Fruit fly (Drosophila melanogaster) whole organism, embryonic: ENCODE data around the gene LIMK1.

Experiments
- ATbp ChIP-seq: fragments of 200-800 bp; sonication (Bioruptor generic); optimal IDR thresholded peaks from 2 replicates; lab custom pipeline; 2017; ENCODE audit warnings: missing biosample characterization, mild to moderate bottlenecking, missing genetic modification characterization, missing genetic modification reagents
- Bdp1 ChIP-seq: fragments of 200-800 bp; sonication (Bioruptor generic); optimal IDR thresholded peaks from 3 replicates; lab custom pipeline; 2016; ENCODE audit warnings: missing biosample characterization, missing genetic modification characterization
- Bgb ChIP-seq: fragments of 200-800 bp; sonication (Bioruptor generic); IDR thresholded peaks from 2 replicates; pipeline ENCODE4 v1.3.6; 2022; ENCODE audit warnings: missing biosample characterization, missing genetic modification characterization; ENCODE audit not compliant: partially characterized antibody
- CG10267 ChIP-seq: fragments of 200-800 bp; sonication (Bioruptor generic); optimal IDR thresholded peaks from 2 replicates; lab custom pipeline; 2018; ENCODE audit warnings: missing biosample characterization, mild to moderate bottlenecking, missing genetic modification characterization, moderate library complexity
- CG11247 ChIP-seq: fragments of 200-800 bp; sonication (Bioruptor generic); IDR thresholded peaks from 2 replicates; pipeline ENCODE4 v1.3.6; 2022; ENCODE audit warnings: missing biosample characterization, missing genetic modification characterization
- CG12219 ChIP-seq: fragments of 200-800 bp; sonication (Bioruptor generic); optimal IDR thresholded peaks from 3 replicates; lab custom pipeline; 2018; ENCODE audit warnings: missing biosample characterization, mild to moderate bottlenecking, missing genetic modification characterization
- CG12299 ChIP-seq: fragments of 200-800 bp; sonication (Bioruptor generic); optimal IDR thresholded peaks from 2 replicates; lab custom pipeline; 2018; ENCODE audit warnings: missing biosample characterization, mild to moderate bottlenecking, missing genetic modification characterization
- CG12391 ChIP-seq: fragments of 200-800 bp; sonication (Bioruptor generic); optimal IDR thresholded peaks from 3 replicates; lab custom pipeline; 2018; ENCODE audit warnings: missing biosample characterization, mild to moderate bottlenecking, missing genetic modification characterization, moderate library complexity
- CG12744 ChIP-seq: fragments of 200-800 bp; sonication (Bioruptor generic); optimal IDR thresholded peaks from 2 replicates; lab custom pipeline; 2016; ENCODE audit warnings: missing biosample characterization, missing genetic modification characterization
- CG15479 ChIP-seq: fragments of 200-800 bp; sonication (Bioruptor generic); optimal IDR thresholded peaks from 3 replicates; lab custom pipeline; 2019; ENCODE audit warnings: missing biosample characterization, mild to moderate bottlenecking, missing genetic modification characterization, moderate library complexity
- CG30020 ChIP-seq: fragments of 200-800 bp; optimal IDR thresholded peaks from 2 replicates; lab custom pipeline; 2019; ENCODE audit warnings: missing biosample characterization, mild to moderate bottlenecking, missing genetic modification characterization, moderate library complexity
- CG4328 ChIP-seq: fragments of 200-800 bp; sonication (Bioruptor generic); optimal IDR thresholded peaks from 3 replicates; lab custom pipeline; 2017; ENCODE audit warnings: missing biosample characterization, missing genetic modification reagents, missing genetic modification characterization
- CG6791 ChIP-seq: fragments of 200-800 bp; sonication (Bioruptor generic); IDR thresholded peaks from 3 replicates; pipeline ENCODE4 v1.3.6; 2022; ENCODE audit warnings: missing biosample characterization, missing genetic modification characterization; ENCODE audit not compliant: partially characterized antibody
- CG7987 ChIP-seq: fragments of 200-800 bp; sonication (Bioruptor generic); optimal IDR thresholded peaks from 2 replicates; lab custom pipeline; 2018; ENCODE audit warnings: missing biosample characterization, mild to moderate bottlenecking, missing genetic modification characterization, moderate library complexity
- CG8924 ChIP-seq: fragments of 200-800 bp; optimal IDR thresholded peaks from 3 replicates; lab custom pipeline; 2019; ENCODE audit warnings: missing biosample characterization, mild to moderate bottlenecking, missing genetic modification characterization, moderate library complexity
- CG9797 ChIP-seq: fragments of 200-800 bp; sonication (Bioruptor generic); optimal IDR thresholded peaks from 3 replicates; lab custom pipeline; 2018; ENCODE audit warnings: missing biosample characterization, mild to moderate bottlenecking, missing genetic modification characterization
- D19A ChIP-seq: fragments of 200-800 bp; optimal IDR thresholded peaks from 3 replicates; lab custom pipeline; 2019; ENCODE audit warnings: missing biosample characterization, mild to moderate bottlenecking, missing genetic modification characterization, moderate library complexity
- E2f1 ChIP-seq: fragments of 200-800 bp; sonication (Bioruptor generic); IDR thresholded peaks from 2 replicates; pipeline ENCODE4 v1.3.6; 2022; ENCODE audit warnings: missing biosample characterization, missing genetic modification characterization
- Neu2 ChIP-seq: fragments of 200-800 bp; sonication (Bioruptor generic); optimal IDR thresholded peaks from 3 replicates; lab custom pipeline; 2016; ENCODE audit warnings: missing biosample characterization, missing genetic modification characterization, borderline replicate concordance
- Nf-YA ChIP-seq: fragments of 200-800 bp; sonication (Bioruptor generic); IDR thresholded peaks from 2 replicates; pipeline ENCODE4 v1.3.6; 2022; ENCODE audit warnings: missing biosample characterization, missing genetic modification characterization
- Nf-YB ChIP-seq: fragments of 200-800 bp; sonication (Bioruptor generic); optimal IDR thresholded peaks from 3 replicates; lab custom pipeline; 2019; ENCODE audit warnings: missing biosample characterization, mild to moderate bottlenecking, missing genetic modification characterization, moderate library complexity
- Oli ChIP-seq: fragments of 200-800 bp; sonication (Bioruptor generic); optimal IDR thresholded peaks from 2 replicates; lab custom pipeline; 2018; ENCODE audit warnings: missing biosample characterization, mild to moderate bottlenecking, missing genetic modification characterization, moderate library complexity
- Poxn ChIP-seq: fragments of 200-800 bp; sonication (Bioruptor generic); IDR thresholded peaks from 2 replicates; pipeline ENCODE4 v1.3.6; 2022; ENCODE audit warnings: missing biosample characterization, missing genetic modification characterization
- Scr ChIP-seq: fragments of 200-800 bp; sonication (Bioruptor generic); IDR thresholded peaks from 2 replicates; pipeline ENCODE4 v1.3.6; 2022; ENCODE audit warnings: missing biosample characterization, missing genetic modification characterization; ENCODE audit not compliant: partially characterized antibody
- Spps ChIP-seq: fragments of 200-800 bp; sonication (Bioruptor generic); optimal IDR thresholded peaks from 2 replicates; lab custom pipeline; 2018; ENCODE audit warnings: missing biosample characterization, mild to moderate bottlenecking, missing genetic modification characterization
- TFAM ChIP-seq: fragments of 200-800 bp; sonication (Bioruptor generic); optimal IDR thresholded peaks from 2 replicates; lab custom pipeline; 2017; ENCODE audit warnings: missing biosample characterization, missing genetic modification characterization, inconsistent platforms
- Trl ChIP-seq, 3 experiments: fragments of >200 bp in 2 of 3; fragments of 200-800 bp in 1 of 3; sonication (Bioruptor generic) in 1 of 3; optimal IDR thresholded peaks; 2 replicates in 1 of 3; 3 replicates in 2 of 3; lab custom pipeline; 2016 to 2017; ENCODE audit warnings: missing biosample characterization in 1 of 3, missing genetic modification characterization in 1 of 3
- ac ChIP-seq: fragments of 200-800 bp; sonication (Bioruptor generic); optimal IDR thresholded peaks from 3 replicates; lab custom pipeline; 2017; ENCODE audit warnings: missing biosample characterization, mild to moderate bottlenecking, missing genetic modification characterization
- ap ChIP-seq: fragments of 200-800 bp; sonication (Bioruptor generic); IDR thresholded peaks from 2 replicates; pipeline ENCODE4 v1.3.6; 2022; ENCODE audit warnings: missing biosample characterization, missing genetic modification characterization
- ase ChIP-seq: fragments of 200-800 bp; sonication (Bioruptor generic); IDR thresholded peaks from 3 replicates; pipeline ENCODE4 v1.3.6; 2022; ENCODE audit warnings: missing biosample characterization, missing genetic modification characterization
- ash1 ChIP-seq: fragments of 200-800 bp; sonication (Bioruptor generic); optimal IDR thresholded peaks from 2 replicates; lab custom pipeline; 2018; ENCODE audit warnings: missing biosample characterization, mild to moderate bottlenecking, missing genetic modification characterization
- ato ChIP-seq: fragments of 200-800 bp; sonication (Bioruptor generic); IDR thresholded peaks from 2 replicates; pipeline ENCODE4 v1.3.6; 2022; ENCODE audit warnings: missing biosample characterization, missing genetic modification characterization; ENCODE audit not compliant: partially characterized antibody
- bowl ChIP-seq: fragments of 200-800 bp; sonication (Bioruptor generic); IDR thresholded peaks from 2 replicates; pipeline ENCODE4 v1.3.6; 2022; ENCODE audit warnings: missing biosample characterization, missing genetic modification characterization
- br ChIP-seq: fragments of >200 bp; optimal IDR thresholded peaks from 2 replicates; lab custom pipeline; 2017
- corto ChIP-seq: fragments of 200-800 bp; sonication (Bioruptor generic); optimal IDR thresholded peaks from 2 replicates; lab custom pipeline; 2016; ENCODE audit warnings: missing biosample characterization, mild to moderate bottlenecking, missing genetic modification characterization, moderate library complexity
- dysf ChIP-seq: fragments of 200-800 bp; sonication (Bioruptor generic); IDR thresholded peaks from 3 replicates; pipeline ENCODE4 v1.3.6; 2022; ENCODE audit warnings: missing biosample characterization, missing genetic modification characterization
- ewg ChIP-seq: fragments of 200-800 bp; sonication (Bioruptor generic); optimal IDR thresholded peaks from 3 replicates; lab custom pipeline; 2017; ENCODE audit warnings: mild to moderate bottlenecking, missing biosample characterization, missing genetic modification reagents, missing genetic modification characterization
- fd102C ChIP-seq: fragments of 200-800 bp; sonication (Bioruptor generic); optimal IDR thresholded peaks from 2 replicates; lab custom pipeline; 2018; ENCODE audit warnings: missing biosample characterization, mild to moderate bottlenecking, missing genetic modification characterization, moderate library complexity
- fd3F ChIP-seq: fragments of 200-800 bp; sonication (Bioruptor generic); optimal IDR thresholded peaks from 2 replicates; lab custom pipeline; 2018; ENCODE audit warnings: missing biosample characterization, mild to moderate bottlenecking, missing genetic modification characterization, moderate library complexity
- hb ChIP-seq: fragments of 200-800 bp; sonication (Bioruptor generic); IDR thresholded peaks from 3 replicates; pipeline ENCODE4 v1.3.6; 2022; ENCODE audit warnings: missing biosample characterization, missing genetic modification characterization; ENCODE audit not compliant: partially characterized antibody
- hkb ChIP-seq, 2 experiments: fragments of 200-800 bp in 1 of 2; fragments of >200 bp in 1 of 2; sonication (Bioruptor generic) in 1 of 2; IDR thresholded peaks in 1 of 2; optimal IDR thresholded peaks in 1 of 2; 2 replicates each; pipeline versions ENCODE4 v1.3.6 to Lab custom; 2017 to 2022; ENCODE audit warnings: missing biosample characterization in 1 of 2, missing genetic modification characterization in 1 of 2
- lov ChIP-seq, 2 experiments: fragments of 200-800 bp in 1 of 2; fragments of >200 bp in 1 of 2; sonication (Bioruptor generic) in 1 of 2; IDR thresholded peaks in 1 of 2; optimal IDR thresholded peaks in 1 of 2; 2 replicates in 1 of 2; 3 replicates in 1 of 2; pipeline versions ENCODE4 v1.3.6 to Lab custom; 2017 to 2022; ENCODE audit warnings: missing biosample characterization in 1 of 2, missing genetic modification characterization in 1 of 2
- psq ChIP-seq: fragments of 200-800 bp; sonication (Bioruptor generic); optimal IDR thresholded peaks from 2 replicates; lab custom pipeline; 2017; ENCODE audit warnings: missing biosample characterization, missing genetic modification characterization
- sqz ChIP-seq: fragments of 200-800 bp; sonication (Bioruptor generic); optimal IDR thresholded peaks from 3 replicates; lab custom pipeline; 2018; ENCODE audit warnings: missing biosample characterization, mild to moderate bottlenecking, missing genetic modification characterization
- sr ChIP-seq: fragments of 200-800 bp; sonication (Bioruptor generic); IDR thresholded peaks from 3 replicates; pipeline ENCODE4 v1.3.6; 2022; ENCODE audit warnings: missing biosample characterization, missing genetic modification characterization
- z ChIP-seq: fragments of 200-800 bp; sonication (Bioruptor generic); IDR thresholded peaks from 3 replicates; pipeline ENCODE4 v1.3.6; 2022; ENCODE audit warnings: missing biosample characterization, missing genetic modification characterization
- zen2 ChIP-seq: fragments of 200-800 bp; sonication (Bioruptor generic); IDR thresholded peaks from 3 replicates; pipeline ENCODE4 v1.3.6; 2022; ENCODE audit warnings: missing biosample characterization, missing genetic modification characterization; ENCODE audit not compliant: partially characterized antibody
- zfh1 ChIP-seq: fragments of 200-800 bp; sonication (Bioruptor generic); IDR thresholded peaks from 3 replicates; pipeline ENCODE4 v1.3.6; 2022; ENCODE audit warnings: missing biosample characterization, missing genetic modification characterization

The LIMK1 gene

DNA sequence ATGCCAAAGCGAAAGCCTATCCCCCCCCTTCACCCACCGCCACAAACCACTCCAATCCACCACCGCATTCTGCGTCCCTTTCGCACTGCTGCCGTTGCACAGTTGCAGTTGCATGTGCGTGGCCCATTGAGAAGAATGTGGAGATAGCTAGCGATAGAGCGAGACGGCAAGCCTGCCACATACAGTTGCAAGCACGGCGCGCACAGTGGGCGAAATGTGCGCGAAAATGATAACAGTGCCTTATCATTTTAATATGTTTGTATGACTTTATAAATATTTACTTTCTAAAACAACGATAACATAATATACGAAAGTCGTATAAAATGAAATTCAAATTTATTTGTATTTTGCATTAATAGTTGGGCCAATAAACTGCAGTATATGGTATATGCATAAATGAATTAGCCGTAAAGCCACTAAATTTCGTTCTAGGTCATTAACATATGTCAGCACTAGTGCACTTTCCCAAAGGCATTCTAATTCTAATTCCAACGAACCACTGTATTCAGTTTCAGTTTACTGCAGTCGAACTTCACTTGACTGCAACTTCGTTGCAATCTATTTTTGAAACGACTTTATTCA is 16.1 kb downstream of the LIMK1 start (continued):
- TF ChIP-seq D19A: peak; percentile 79
- peak; percentile 69 for TF ChIP-seq CG8924 (tag; lab: Kevin White, UChicago)
- TF ChIP-seq ato (GFP tag; lab: Robert Waterston, UW): no peak
- TF ChIP-seq psq (GFP tag; lab: Kevin White, UChicago): no peak
- TF ChIP-seq Scr (GFP tag; lab: Robert Waterston, UW): no peak
- TF ChIP-seq Neu2 (GFP tag; lab: Kevin White, UChicago): no peak
- no peak for TF ChIP-seq zen2 (GFP tag; lab: Robert Waterston, UW)
- TF ChIP-seq hkb (optimal IDR thresholded peaks at IDR 0.05; lab: Kevin White, UChicago): no peak
- TF ChIP-seq hkb (GFP tag; IDR thresholded peaks at IDR 0.05; lab: Robert Waterston, UW): peak; percentile 48; the same call in 1 of the 2 replicates
- peak; percentile 44; the same call in 1 of the 2 replicates for TF ChIP-seq E2f1 (GFP tag; lab: Robert Waterston, UW)
- TF ChIP-seq ap: no peak
- TF ChIP-seq hb (GFP tag; lab: Robert Waterston, UW): no peak
- no peak for TF ChIP-seq ase
- peak; percentile 27 for TF ChIP-seq corto
- TF ChIP-seq sr: no peak
- TF ChIP-seq dysf (GFP tag; lab: Robert Waterston, UW): peak; percentile 26; the same call in 1 of the 3 replicates
- TF ChIP-seq Bgb (GFP tag; lab: Robert Waterston, UW): no peak
- no peak for TF ChIP-seq lov (optimal IDR thresholded peaks at IDR 0.05; lab: Kevin White, UChicago)
- 0 out of 3 replicates have a peak, but pooled peaks have one; percentile 45 for TF ChIP-seq lov (GFP tag; IDR thresholded peaks at IDR 0.05; lab: Robert Waterston, UW)
- peak; percentile 58 for TF ChIP-seq ewg (GFP tag; lab: Kevin White, UChicago)
- 0 out of 3 replicates have a peak, but pooled peaks have one; percentile 42 for TF ChIP-seq CG6791 (GFP tag; lab: Robert Waterston, UW)
- TF ChIP-seq Oli: peak; percentile 78
- TF ChIP-seq CG10267 (tag; lab: Kevin White, UChicago): peak; percentile 68
- no peak for TF ChIP-seq CG9797 (GFP tag; lab: Kevin White, UChicago)
- TF ChIP-seq ac (GFP tag; lab: Kevin White, UChicago): peak; percentile 38
- peak; percentile 68; the same call in 2 of the 3 replicates for TF ChIP-seq zfh1 (GFP tag; lab: Robert Waterston, UW)
- TF ChIP-seq CG12219 (GFP tag; lab: Kevin White, UChicago): peak; percentile 54
- peak; percentile 32 for TF ChIP-seq sqz (GFP tag; lab: Kevin White, UChicago)
- no peak for TF ChIP-seq z
- TF ChIP-seq Nf-YB (GFP tag; lab: Kevin White, UChicago): peak; percentile 55
- peak; percentile 80 for TF ChIP-seq CG15479
- no peak for TF ChIP-seq CG11247 (GFP tag; lab: Robert Waterston, UW)
- TF ChIP-seq TFAM: peak; percentile 3
- TF ChIP-seq CG12744 (GFP tag; lab: Kevin White, UChicago): no peak
- TF ChIP-seq CG12299 (tag; lab: Kevin White, UChicago): peak; percentile 30
- peak; percentile 61 for TF ChIP-seq ATbp (GFP tag; lab: Kevin White, UChicago)
- TF ChIP-seq Nf-YA: 0 out of 2 replicates have a peak, but pooled peaks have one; percentile 6
- TF ChIP-seq Spps (tag; lab: Kevin White, UChicago): peak; percentile 82
- no peak for TF ChIP-seq Poxn (GFP tag; lab: Robert Waterston, UW)
- TF ChIP-seq Trl (optimal IDR thresholded peaks at IDR 0.05; lab: Kevin White, UChicago): no peak
- TF ChIP-seq Trl (GFP tag; optimal IDR thresholded peaks at IDR 0.05; lab: Kevin White, UChicago): no peak
- no peak for TF ChIP-seq br
- TF ChIP-seq fd102C (GFP tag; lab: Kevin White, UChicago): no peak
- peak; percentile 68 for TF ChIP-seq CG12391
- TF ChIP-seq fd3F (GFP tag; lab: Kevin White, UChicago): no peak
- TF ChIP-seq Bdp1: no peak
- peak; percentile 19 for TF ChIP-seq CG30020
- TF ChIP-seq ash1 (GFP tag; lab: Kevin White, UChicago): no peak
- no peak for TF ChIP-seq bowl (GFP tag; lab: Robert Waterston, UW)
- TF ChIP-seq CG4328: no peak
- no peak for TF ChIP-seq CG7987
